Worm (Caenorhabditis elegans) whole organism, mixed stage, embryonic: ENCODE data around the gene C01G10.7.

ENCODE experiments used
- M03D4.4 ChIP-seq: sonication (generic microtip); optimal IDR thresholded peaks from 2 replicates; lab custom pipeline; 2017; ENCODE audit warnings: mild to moderate bottlenecking, missing genetic modification characterization, missing compliant biosample characterization
- bed-3 ChIP-seq: fragments of 200-800 bp; sonication (Bioruptor generic); optimal IDR thresholded peaks from 3 replicates; lab custom pipeline; 2018; ENCODE audit warnings: mild to moderate bottlenecking, missing genetic modification characterization, moderate library complexity, missing compliant biosample characterization
- blmp-1 ChIP-seq: fragments of 150-350 bp; optimal IDR thresholded peaks from 2 replicates; lab custom pipeline; 2014; ENCODE audit warnings: missing biosample characterization, missing genetic modification characterization
- ceh-39 ChIP-seq: fragments of 150-350 bp; optimal IDR thresholded peaks from 2 replicates; lab custom pipeline; 2014; ENCODE audit warnings: missing biosample characterization, missing genetic modification characterization
- ceh-43 ChIP-seq: fragments of 200-800 bp; sonication (Bioruptor generic); optimal IDR thresholded peaks from 2 replicates; lab custom pipeline; 2018; ENCODE audit warnings: mild to moderate bottlenecking, missing genetic modification characterization, moderate library complexity, missing compliant biosample characterization
- ceh-83 ChIP-seq: fragments of 200-800 bp; sonication (Bioruptor generic); optimal IDR thresholded peaks from 2 replicates; lab custom pipeline; 2018; ENCODE audit warnings: mild to moderate bottlenecking, missing genetic modification characterization, missing compliant biosample characterization
- ces-1 ChIP-seq: fragments of 150-350 bp; optimal IDR thresholded peaks from 2 replicates; lab custom pipeline; 2014; ENCODE audit warnings: missing biosample characterization, missing genetic modification reagents, missing genetic modification characterization
- cnd-1 ChIP-seq: fragments of 200-800 bp; sonication (Bioruptor generic); optimal IDR thresholded peaks from 2 replicates; lab custom pipeline; 2018; ENCODE audit warnings: mild to moderate bottlenecking, missing genetic modification characterization, missing compliant biosample characterization
- drap-1 ChIP-seq: fragments of 200-800 bp; sonication (Bioruptor generic); optimal IDR thresholded peaks from 3 replicates; lab custom pipeline; 2018; ENCODE audit warnings: mild to moderate bottlenecking, missing genetic modification characterization, missing compliant biosample characterization
- elt-1 ChIP-seq: sonication (generic microtip); optimal IDR thresholded peaks from 2 replicates; lab custom pipeline; 2017; ENCODE audit warnings: missing genetic modification characterization, mild to moderate bottlenecking, missing compliant biosample characterization, antibody characterized with exemption, moderate library complexity, borderline replicate concordance; ENCODE audit not compliant: insufficient read depth
- elt-3 ChIP-seq: fragments of 150-350 bp; optimal IDR thresholded peaks from 2 replicates; lab custom pipeline; 2014; ENCODE audit warnings: missing biosample characterization, missing genetic modification characterization
- flh-1 ChIP-seq: fragments of 200-800 bp; sonication (Bioruptor generic); optimal IDR thresholded peaks from 2 replicates; lab custom pipeline; 2018; ENCODE audit warnings: mild to moderate bottlenecking, missing genetic modification characterization, moderate library complexity, missing compliant biosample characterization
- ham-2 ChIP-seq: fragments of 200-800 bp; sonication (Bioruptor generic); optimal IDR thresholded peaks from 2 replicates; lab custom pipeline; 2018; ENCODE audit warnings: mild to moderate bottlenecking, missing genetic modification characterization, missing compliant biosample characterization
- hlh-1 ChIP-seq: fragments of 150-350 bp; optimal IDR thresholded peaks from 2 replicates; lab custom pipeline; 2014; ENCODE audit warnings: missing biosample characterization, missing genetic modification reagents, missing genetic modification characterization
- lin-13 ChIP-seq: fragments of 150-350 bp; optimal IDR thresholded peaks from 2 replicates; lab custom pipeline; 2014; ENCODE audit warnings: missing biosample characterization, missing genetic modification characterization
- lin-32 ChIP-seq: fragments of 200-800 bp; sonication (Bioruptor generic); optimal IDR thresholded peaks from 2 replicates; lab custom pipeline; 2018; ENCODE audit warnings: mild to moderate bottlenecking, missing genetic modification characterization, missing compliant biosample characterization
- lsy-2 ChIP-seq: fragments of 150-350 bp; optimal IDR thresholded peaks from 2 replicates; lab custom pipeline; 2014; ENCODE audit warnings: missing biosample characterization, missing genetic modification characterization
- mab-5 ChIP-seq: fragments of 150-350 bp; optimal IDR thresholded peaks from 2 replicates; lab custom pipeline; 2014; ENCODE audit warnings: missing biosample characterization, missing genetic modification characterization
- mep-1 ChIP-seq: fragments of 150-350 bp; optimal IDR thresholded peaks from 2 replicates; lab custom pipeline; 2017; ENCODE audit warnings: missing biosample characterization, missing genetic modification reagents, missing genetic modification characterization, inconsistent platforms
- mls-2 ChIP-seq: sonication (generic microtip); optimal IDR thresholded peaks from 2 replicates; lab custom pipeline; 2016; ENCODE audit warnings: mild to moderate bottlenecking, missing genetic modification characterization, moderate library complexity, missing compliant biosample characterization
- nhr-2 ChIP-seq: fragments of 150-350 bp; optimal IDR thresholded peaks from 2 replicates; lab custom pipeline; 2014; ENCODE audit warnings: missing biosample characterization, missing genetic modification characterization
- nhr-237 ChIP-seq: fragments of 150-350 bp; optimal IDR thresholded peaks from 2 replicates; lab custom pipeline; 2014; ENCODE audit warnings: missing biosample characterization, missing genetic modification characterization
- nhr-28 ChIP-seq: fragments of 150-350 bp; optimal IDR thresholded peaks from 2 replicates; lab custom pipeline; 2014; ENCODE audit warnings: missing biosample characterization, missing genetic modification characterization
- pha-4 ChIP-seq: fragments of 150-350 bp; optimal IDR thresholded peaks from 2 replicates; lab custom pipeline; 2018; ENCODE audit warnings: missing biosample characterization, missing genetic modification reagents, missing genetic modification characterization
- sem-2 ChIP-seq: fragments of 200-800 bp; sonication (Bioruptor generic); optimal IDR thresholded peaks from 2 replicates; lab custom pipeline; 2018; ENCODE audit warnings: mild to moderate bottlenecking, missing genetic modification characterization, missing compliant biosample characterization
- tbx-8 ChIP-seq: fragments of 200-800 bp; sonication (Bioruptor generic); optimal IDR thresholded peaks from 2 replicates; lab custom pipeline; 2018; ENCODE audit warnings: mild to moderate bottlenecking, missing genetic modification characterization, moderate library complexity, missing compliant biosample characterization
- unc-120 ChIP-seq: sonication (generic microtip); optimal IDR thresholded peaks from 2 replicates; lab custom pipeline; 2017; ENCODE audit warnings: missing genetic modification characterization, missing compliant biosample characterization; ENCODE audit not compliant: poor library complexity, severe bottlenecking
- unc-39 ChIP-seq: fragments of 150-350 bp; optimal IDR thresholded peaks from 2 replicates; lab custom pipeline; 2014; ENCODE audit warnings: missing biosample characterization, missing genetic modification characterization
- unc-62 ChIP-seq: fragments of 150-350 bp; optimal IDR thresholded peaks from 2 replicates; lab custom pipeline; 2014; ENCODE audit warnings: missing biosample characterization, missing genetic modification reagents, missing genetic modification characterization
- zip-8 ChIP-seq: fragments of 150-350 bp; optimal IDR thresholded peaks from 2 replicates; lab custom pipeline; 2014; ENCODE audit warnings: missing biosample characterization, missing genetic modification characterization
- ztf-11 ChIP-seq: fragments of 150-350 bp; optimal IDR thresholded peaks from 2 replicates; lab custom pipeline; 2014; ENCODE audit warnings: missing biosample characterization, missing genetic modification characterization

C01G10.7 gene

DNA sequence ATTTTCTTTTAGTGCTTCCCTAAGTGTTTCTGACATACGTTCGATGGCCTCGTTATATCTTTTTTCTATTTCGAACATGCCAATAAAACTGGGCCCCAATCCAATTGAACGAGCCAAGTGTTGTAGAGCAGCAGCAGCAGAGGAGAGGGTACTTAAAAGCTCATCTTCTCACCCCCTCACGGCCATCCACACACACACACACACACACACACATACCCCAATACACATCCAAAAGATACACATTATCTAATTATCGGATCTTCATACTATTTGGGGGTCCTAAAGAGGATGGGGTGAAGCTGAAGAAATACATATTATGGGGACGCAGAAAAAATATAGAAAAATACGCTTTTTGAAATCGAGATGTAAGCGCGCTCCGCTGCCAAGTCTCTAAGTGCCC lies 12.8 kb upstream of the C01G10.7 start:
- TF ChIP-seq unc-39 (tag; lab: Kevin White, UChicago) (no peak), mab-5 (no peak), mep-1 (tag; lab: Kevin White, UChicago) (no peak), drap-1 (GFP tag; lab: Kevin White, UChicago) (peak; percentile 70), elt-1 (tag; lab: Kevin White, UChicago) (peak; percentile 36), nhr-2 (tag; lab: Kevin White, UChicago) (no peak), zip-8 (tag; lab: Kevin White, UChicago) (no peak), pha-4 (tag; lab: Kevin White, UChicago) (no peak), M03D4.4 (tag; lab: Kevin White, UChicago) (no peak), ces-1 (peak; percentile 95), sem-2 (no peak)

DNA sequence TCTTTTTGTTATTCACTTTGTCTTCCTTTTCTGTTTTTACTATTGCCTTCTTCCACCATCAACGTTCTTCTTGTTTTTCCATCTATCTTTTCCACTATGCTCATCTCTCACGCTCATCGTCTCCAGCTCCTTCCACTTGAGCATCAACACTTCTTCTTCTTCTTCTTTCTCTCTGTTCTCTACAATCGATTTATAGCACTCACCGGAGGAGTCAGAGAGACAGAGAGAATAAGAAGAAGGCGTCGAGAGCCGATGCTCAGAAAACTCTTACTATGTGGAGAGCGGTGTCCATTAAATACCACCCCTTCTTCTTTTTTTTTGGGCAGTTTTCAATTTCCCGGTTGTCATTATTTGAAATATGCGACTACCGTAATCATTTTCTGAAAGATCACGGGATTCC lies 10.6 kb upstream of the C01G10.7 start:
- no peak for TF ChIP-seq nhr-28 (tag; lab: Kevin White, UChicago)
- TF ChIP-seq ces-1: peak; percentile 60

DNA sequence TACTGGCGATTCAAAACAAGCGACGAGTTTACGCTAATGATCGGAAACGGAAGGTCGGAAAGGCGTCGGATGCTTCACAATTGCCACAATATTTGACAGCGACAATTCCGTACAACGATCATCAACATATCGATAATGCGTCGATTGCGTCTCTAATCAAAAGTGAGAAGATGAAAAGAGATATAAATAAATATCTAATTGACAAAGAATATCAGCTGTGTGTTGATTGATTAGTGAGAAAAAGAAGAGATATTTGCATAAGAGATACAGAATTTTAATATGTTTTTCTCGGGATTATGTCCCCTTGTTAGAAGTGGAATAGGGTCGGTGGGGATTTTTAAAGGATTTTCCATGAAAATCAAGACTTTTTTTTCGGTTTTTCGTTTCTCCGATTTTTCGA lies 7.0 kb upstream of the C01G10.7 start:
- TF ChIP-seq mab-5 (peak; percentile 16), unc-120 (peak; percentile 19), unc-62 (GFP tag; lab: Kevin White, UChicago) (peak; percentile 82), elt-3 (tag; lab: Kevin White, UChicago) (no peak)

DNA sequence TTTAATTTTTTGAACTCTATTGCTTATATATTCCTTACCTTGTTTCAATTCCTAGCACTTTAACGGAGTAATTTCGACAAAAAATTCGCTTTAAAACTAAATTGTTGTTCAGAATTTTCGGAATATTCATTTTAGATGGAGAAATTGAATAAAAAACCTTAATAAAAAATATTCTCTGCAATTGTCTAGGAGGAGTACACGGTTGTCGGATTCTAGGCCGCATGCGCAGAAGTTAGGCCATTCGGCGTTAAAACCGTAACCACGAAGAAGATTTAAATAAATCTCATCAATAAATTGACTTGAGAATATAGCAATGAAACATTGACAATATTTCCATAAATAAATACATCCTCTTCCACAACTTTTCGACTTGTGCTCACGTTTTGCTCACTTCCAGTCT lies 3.3 kb upstream of the C01G10.7 start, which contains the start of the genes C01G10.10 and C01G10.9:
Gene C01G10.10 (minus strand): TSS at position 151 of the 400 bp plus-strand sequence.
Gene C01G10.9 (plus strand): TSS at position 240 of the 400 bp plus-strand sequence.
- TF ChIP-seq nhr-2 (tag; lab: Kevin White, UChicago): no peak
- no peak for TF ChIP-seq lin-32
- TF ChIP-seq nhr-28 (tag; lab: Kevin White, UChicago): no peak
- TF ChIP-seq hlh-1 (tag; lab: Kevin White, UChicago): no peak
- TF ChIP-seq ham-2 (GFP tag; lab: Kevin White, UChicago): no peak
- no peak for TF ChIP-seq mep-1 (tag; lab: Kevin White, UChicago)
- TF ChIP-seq nhr-237 (tag; lab: Kevin White, UChicago): no peak
- no peak for TF ChIP-seq unc-39 (tag; lab: Kevin White, UChicago)
- TF ChIP-seq tbx-8 (GFP tag; lab: Kevin White, UChicago): no peak
- TF ChIP-seq unc-120: no peak
- no peak for TF ChIP-seq unc-62 (GFP tag; lab: Kevin White, UChicago)
- no peak for TF ChIP-seq mls-2
- no peak for TF ChIP-seq ceh-83 (GFP tag; lab: Kevin White, UChicago)
- TF ChIP-seq bed-3: no peak
- peak; percentile 3 for TF ChIP-seq cnd-1 (tag; lab: Kevin White, UChicago)
- no peak for TF ChIP-seq zip-8 (tag; lab: Kevin White, UChicago)
- TF ChIP-seq mab-5: no peak
- TF ChIP-seq drap-1 (GFP tag; lab: Kevin White, UChicago): peak; percentile 37
- no peak for TF ChIP-seq ztf-11 (tag; lab: Kevin White, UChicago)
- peak; percentile 41 for TF ChIP-seq lsy-2 (tag; lab: Kevin White, UChicago)
- TF ChIP-seq ces-1: peak; percentile 8
- TF ChIP-seq pha-4 (tag; lab: Kevin White, UChicago): no peak
- no peak for TF ChIP-seq flh-1 (GFP tag; lab: Kevin White, UChicago)
- TF ChIP-seq blmp-1 (tag; lab: Kevin White, UChicago): no peak
- TF ChIP-seq elt-1 (tag; lab: Kevin White, UChicago): no peak
- no peak for TF ChIP-seq ceh-39 (tag; lab: Kevin White, UChicago)
- no peak for TF ChIP-seq lin-13
- no peak for TF ChIP-seq sem-2

DNA sequence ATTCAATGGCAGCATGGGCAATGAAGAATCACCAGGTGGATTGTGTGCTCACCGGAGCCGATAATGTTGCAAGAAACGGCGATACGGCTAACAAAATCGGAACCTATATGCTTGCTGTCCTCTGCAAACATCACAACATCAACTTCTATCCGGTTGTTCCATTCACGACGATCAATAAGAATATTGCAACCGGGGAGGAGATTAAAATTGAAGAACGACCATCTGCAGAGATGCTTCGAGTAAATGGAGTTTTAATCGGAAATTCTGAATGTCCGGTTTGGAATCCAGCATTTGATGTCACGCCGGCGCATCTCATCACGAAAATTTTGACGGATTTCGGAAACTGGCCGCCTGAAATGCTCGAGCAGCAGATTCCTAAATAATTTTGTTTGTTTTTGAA lies 1.9 kb upstream of the C01G10.7 start:
- TF ChIP-seq lin-13 (no peak), ham-2 (GFP tag; lab: Kevin White, UChicago) (no peak), nhr-2 (tag; lab: Kevin White, UChicago) (no peak), flh-1 (GFP tag; lab: Kevin White, UChicago) (no peak), ceh-43 (no peak), lsy-2 (tag; lab: Kevin White, UChicago) (no peak)
- TF ChIP-seq, all 35 proteins: peak for 0
